Worm (Caenorhabditis elegans): ENCODE data around the gene Y45F10D.15.

Gene Y45F10D.15

DNA sequence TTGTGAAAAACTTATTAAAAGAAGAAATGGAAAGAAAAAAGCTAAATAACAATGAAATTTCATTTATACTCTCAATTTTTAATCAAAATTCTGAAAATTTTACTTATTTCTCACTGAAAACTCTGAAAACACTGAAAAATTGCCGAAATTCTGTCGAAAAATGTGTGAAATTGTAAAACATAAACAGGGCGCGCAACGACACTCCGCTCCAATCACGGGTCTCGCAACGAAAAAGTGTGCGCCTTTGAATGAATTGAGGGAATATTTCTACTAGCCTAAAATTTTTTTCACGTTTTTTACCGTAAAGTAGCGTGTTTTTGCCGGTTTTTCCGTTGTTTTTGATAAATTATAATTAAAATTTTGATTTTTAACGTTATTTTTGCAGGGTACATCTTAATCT, 43.3 kb downstream of the Y45F10D.15 start, which contains the start of gene rpl-18 (continued):
- TF ChIP-seq fkh-4 (tag; optimal IDR thresholded peaks at IDR 0.05; ENCODE audit: borderline replicate concordance) (no peak), alr-1 (tag; optimal IDR thresholded peaks at IDR 0.05; ENCODE audit: borderline replicate concordance) (no peak), lir-3 (tag; optimal IDR thresholded peaks at IDR 0.05; ENCODE audit: poor library complexity) (no peak)

DNA sequence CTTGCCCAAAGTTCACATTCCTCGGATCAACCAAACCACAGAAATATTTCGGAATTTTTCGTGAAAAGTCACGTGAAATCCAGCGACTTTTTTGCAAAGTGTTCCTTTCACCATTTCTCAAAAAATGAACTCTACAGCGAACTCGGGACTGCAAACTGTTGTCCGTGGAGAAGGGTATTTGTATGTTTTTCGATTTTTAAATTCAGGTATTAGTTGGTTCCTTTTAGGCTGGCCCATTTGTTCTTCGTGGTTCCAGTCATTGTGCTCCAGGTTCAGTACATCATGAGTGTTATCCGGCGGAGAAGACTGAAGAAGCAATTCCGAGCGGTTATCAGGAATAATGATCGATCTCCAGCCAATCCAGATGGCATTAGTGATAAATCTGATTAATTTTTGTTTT, 44.0 kb downstream of the Y45F10D.15 start:
- TF ChIP-seq ceh-82 (tag; optimal IDR thresholded peaks at IDR 0.05) (no peak), fkh-10 (GFP tag; optimal IDR thresholded peaks at IDR 0.05) (no peak), nhr-71 (tag; optimal IDR thresholded peaks at IDR 0.05) (no peak), efl-1 (optimal IDR thresholded peaks at IDR 0.05) (no peak), efl-1 (GFP tag; optimal IDR thresholded peaks at IDR 0.05 in 1 of 2) (peak in 1 of 2 experiments; percentile 68), vab-15 (tag; optimal IDR thresholded peaks at IDR 0.05) (no peak)

DNA sequence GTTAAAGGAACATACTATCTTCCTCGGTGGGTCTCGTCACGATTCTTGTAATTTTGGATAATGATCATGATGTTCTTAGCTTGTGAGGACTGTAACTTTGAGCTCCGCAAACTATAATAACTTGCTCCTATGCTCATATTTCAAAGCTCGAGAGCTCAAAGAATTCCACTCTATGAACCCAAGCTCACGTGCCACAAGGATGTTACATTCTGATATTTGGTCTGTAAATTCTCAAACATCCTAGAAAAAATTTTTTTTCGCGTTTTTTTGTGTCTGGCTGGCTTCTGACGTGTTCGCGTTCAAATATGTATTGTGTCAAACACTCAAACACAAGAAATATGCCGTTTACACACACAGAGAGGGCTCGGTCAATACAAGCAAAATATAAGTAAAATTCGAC, 44.6 kb downstream of the Y45F10D.15 start, which contains the start of gene Y45F10D.16:
Y45F10D.16 (plus strand) TSS at position 301 of the 400 bp plus-strand sequence.
- TF ChIP-seq lin-35 (GFP tag; optimal IDR thresholded peaks at IDR 0.05) (no peak), lin-13 (GFP tag; optimal IDR thresholded peaks at IDR 0.05) (no peak), egl-13 (tag; optimal IDR thresholded peaks at IDR 0.05) (no peak), vab-15 (tag; optimal IDR thresholded peaks at IDR 0.05) (no peak), C34B4.2 (tag; optimal IDR thresholded peaks at IDR 0.05) (no peak), lin-39 (tag; optimal IDR thresholded peaks at IDR 0.05) (no peak), jun-1 (tag; optimal IDR thresholded peaks at IDR 0.05) (no peak), elt-2 (tag; optimal IDR thresholded peaks at IDR 0.05) (no peak), snpc-4 (tag; optimal IDR thresholded peaks at IDR 0.05) (no peak), mep-1 (tag; optimal IDR thresholded peaks at IDR 0.05) (no peak), nhr-47 (tag; optimal IDR thresholded peaks at IDR 0.05) (no peak), ces-1 (GFP tag; optimal IDR thresholded peaks at IDR 0.05) (no peak), hlh-17 (GFP tag; optimal IDR thresholded peaks at IDR 0.05; ENCODE audit: borderline replicate concordance) (no peak), aha-1 (tag; optimal IDR thresholded peaks at IDR 0.05) (no peak), mab-9 (GFP tag; IDR thresholded peaks at IDR 0.05) (no peak), pag-3 (tag; optimal IDR thresholded peaks at IDR 0.05; ENCODE audit: borderline replicate concordance, insufficient read depth) (no peak), unc-86 (tag; optimal IDR thresholded peaks at IDR 0.05) (no peak), ceh-90 (tag; optimal IDR thresholded peaks at IDR 0.05) (no peak)

DNA sequence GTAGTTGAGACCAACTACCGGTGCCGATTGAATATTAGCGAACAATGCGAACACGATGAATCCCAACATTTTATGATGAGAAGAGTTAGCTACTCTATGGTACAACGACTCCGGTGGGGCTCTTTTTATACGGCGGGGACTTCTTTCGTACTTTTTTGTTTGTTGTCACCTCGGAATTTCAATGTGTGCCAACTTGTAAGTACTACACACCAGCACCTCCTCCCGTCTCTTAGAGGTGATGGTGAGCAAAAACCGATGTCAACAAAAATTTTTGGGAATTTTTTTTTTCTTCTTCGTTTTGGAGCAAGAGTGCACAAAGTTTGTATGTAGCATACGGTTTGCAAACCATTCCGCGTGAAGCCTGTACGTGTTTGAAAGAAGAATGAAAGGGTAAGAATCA, 46.2 kb downstream of the Y45F10D.15 start, which contains the start of gene Y45F10D.2:
Y45F10D.2 (minus strand) TSS at position 101 of the 400 bp plus-strand sequence.
- no peak for TF ChIP-seq grh-1 (GFP tag; IDR thresholded peaks at IDR 0.05)
- TF ChIP-seq efl-1 (optimal IDR thresholded peaks at IDR 0.05) = no peak
- TF ChIP-seq efl-1 (GFP tag; optimal IDR thresholded peaks at IDR 0.05 in 1 of 2) = peak in 1 of 2 experiments; percentile 57
- TF ChIP-seq nhr-84 (tag; optimal IDR thresholded peaks at IDR 0.05) = no peak

Data from whole organism, L1 larva.